Fruit fly (Drosophila melanogaster): Measurements from ENCODE around the gene CG11529.

dm6 chr3L:12222945-12223634 is 25.5 kb downstream of the CG11529 start:
- TF ChIP-seq Hr78 (GFP tag; optimal IDR thresholded peaks at IDR 0.05) (no peak), Dfd (GFP tag; optimal IDR thresholded peaks at IDR 0.05) (no peak), OdsH (GFP tag; optimal IDR thresholded peaks at IDR 0.05) (no peak)
